Fruit fly (Drosophila melanogaster) whole organism, embryonic: ENCODE results near the gene CG8960.

Experiments
- BtbVII ChIP-seq: fragments of 200-800 bp; sonication (Bioruptor generic); optimal IDR thresholded peaks from 3 replicates; lab custom pipeline; 2017; ENCODE audit warnings: missing biosample characterization, mild to moderate bottlenecking, missing genetic modification characterization
- Dek ChIP-seq: fragments of 200-800 bp; sonication (Bioruptor generic); optimal IDR thresholded peaks from 3 replicates; lab custom pipeline; 2019; ENCODE audit warnings: missing biosample characterization, mild to moderate bottlenecking, missing genetic modification characterization, moderate library complexity
- Oaz ChIP-seq: fragments of 200-800 bp; sonication (Bioruptor generic); IDR thresholded peaks from 2 replicates; pipeline ENCODE4 v1.3.6; 2022; ENCODE audit warnings: missing biosample characterization, missing genetic modification characterization
- Rfx ChIP-seq: fragments of 200-800 bp; sonication (Bioruptor generic); IDR thresholded peaks from 2 replicates; pipeline ENCODE4 v1.3.6; 2022; ENCODE audit warnings: missing biosample characterization, missing genetic modification characterization
- dan ChIP-seq: fragments of 200-800 bp; sonication (Bioruptor generic); IDR thresholded peaks from 2 replicates; pipeline ENCODE4 v1.3.6; 2022; ENCODE audit warnings: missing biosample characterization, missing genetic modification characterization
- dimm ChIP-seq: fragments of 200-800 bp; sonication (Bioruptor generic); IDR thresholded peaks from 2 replicates; pipeline ENCODE4 v1.3.6; 2022; ENCODE audit warnings: missing biosample characterization, missing genetic modification characterization

DNA sequence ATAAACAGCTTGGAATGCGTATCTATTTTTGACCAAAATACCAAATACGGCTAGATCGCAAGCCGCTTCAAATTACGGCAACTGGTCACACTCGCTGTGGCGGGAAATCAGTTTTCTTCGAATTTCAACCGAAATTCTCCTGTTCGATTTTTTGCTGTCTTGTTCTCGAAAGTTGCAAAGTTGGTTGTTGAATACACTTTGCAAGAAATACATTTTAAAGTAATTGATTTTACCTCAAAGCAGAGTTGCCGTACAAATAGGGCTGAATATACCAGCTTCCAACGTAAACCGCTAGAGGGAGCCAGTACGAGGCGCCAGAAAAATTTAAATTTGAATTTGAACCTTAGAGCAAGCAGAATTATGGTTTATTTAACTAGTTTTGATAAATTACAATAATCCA, 40.2 kb downstream of the CG8960 start, which contains the start of gene CG9018:
- TF ChIP-seq Oaz (GFP tag; lab: Robert Waterston, UW) (no peak), Dek (tag; lab: Kevin White, UChicago) (peak; percentile 12), dan (GFP tag; lab: Robert Waterston, UW) (no peak), BtbVII (no peak), dimm (GFP tag; lab: Robert Waterston, UW) (no peak), Rfx (GFP tag; lab: Robert Waterston, UW) (no peak)
